Worm (Caenorhabditis elegans): ENCODE results near the gene srx-130.
A peak's percentile ranks its signal among the peaks of the same experiment; 100 is the strongest.

srx-130 gene

DNA sequence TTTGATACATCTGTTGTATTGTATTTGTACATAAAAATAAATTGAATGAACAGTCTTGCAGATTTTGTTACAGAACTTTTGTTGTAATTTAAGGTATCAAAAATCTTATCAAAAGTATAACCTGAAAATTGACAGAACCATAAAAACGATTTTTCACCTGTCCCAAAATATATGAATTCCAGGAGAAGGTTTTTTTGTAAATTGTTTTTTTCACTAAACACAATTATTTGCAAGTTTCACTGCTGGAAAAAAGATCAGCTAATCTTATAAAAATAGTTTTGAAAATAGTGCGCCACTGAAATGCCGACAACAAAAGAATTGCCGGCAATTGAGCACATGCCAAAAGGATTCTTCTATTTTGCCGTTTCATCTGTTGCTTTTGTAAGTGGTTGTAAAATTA is at the start of gene srx-130:
srx-130 (plus strand) TSS at position 301 of the 400 bp plus-strand sequence.
- no peak for TF ChIP-seq ama-1 (optimal IDR thresholded peaks at IDR 0.05)
- no peak for TF ChIP-seq nhr-20 (tag; optimal IDR thresholded peaks at IDR 0.05)
- TF ChIP-seq ets-5 (GFP tag; IDR thresholded peaks at IDR 0.05) = no peak
- no peak for TF ChIP-seq sup-37 (GFP tag; optimal IDR thresholded peaks at IDR 0.05)
- no peak for TF ChIP-seq tbx-2 (tag; optimal IDR thresholded peaks at IDR 0.05)
- TF ChIP-seq fkh-8 (tag; optimal IDR thresholded peaks at IDR 0.05) = no peak
- no peak for TF ChIP-seq blmp-1 (tag; optimal IDR thresholded peaks at IDR 0.05)
- no peak for TF ChIP-seq aly-2 (tag; optimal IDR thresholded peaks at IDR 0.05)
- TF ChIP-seq mef-2 (tag; optimal IDR thresholded peaks at IDR 0.05) = no peak

DNA sequence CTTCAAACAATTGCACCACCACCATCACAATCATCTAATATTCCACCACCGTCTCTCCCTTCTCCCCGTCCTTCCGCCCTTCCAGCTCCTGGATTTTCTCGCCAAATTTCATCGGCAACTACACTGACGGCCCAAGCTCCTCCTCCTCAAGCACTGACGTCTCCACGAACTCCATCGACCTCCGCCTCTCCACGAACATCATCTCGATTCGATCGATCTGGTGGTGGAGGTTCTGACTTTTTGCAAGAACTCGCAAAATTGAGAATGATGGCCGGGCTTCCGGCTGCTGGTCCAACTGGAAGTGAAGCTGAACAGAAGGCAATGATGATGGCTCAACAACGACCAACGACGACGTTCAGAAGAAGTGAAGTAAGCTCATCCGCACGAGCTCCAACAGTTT is 49.2 kb upstream of the srx-130 start:
- TF ChIP-seq pax-3 (tag; optimal IDR thresholded peaks at IDR 0.05) (no peak), snpc-4 (tag; optimal IDR thresholded peaks at IDR 0.05) (no peak), fkh-4 (tag; optimal IDR thresholded peaks at IDR 0.05; ENCODE audit: borderline replicate concordance) (no peak), egl-13 (tag; optimal IDR thresholded peaks at IDR 0.05) (no peak), ama-1 (optimal IDR thresholded peaks at IDR 0.05) (no peak), nhr-85 (tag) (no peak), mef-2 (tag; optimal IDR thresholded peaks at IDR 0.05) (no peak), fos-1 (tag; optimal IDR thresholded peaks at IDR 0.05) (no peak), snu-23 (GFP tag; optimal IDR thresholded peaks at IDR 0.05) (no peak), fkh-8 (tag; optimal IDR thresholded peaks at IDR 0.05) (no peak), aha-1 (tag; optimal IDR thresholded peaks at IDR 0.05) (no peak), elt-2 (tag; optimal IDR thresholded peaks at IDR 0.05) (no peak), pqm-1 (tag; optimal IDR thresholded peaks at IDR 0.05) (no peak), unc-98 (GFP tag; IDR thresholded peaks at IDR 0.05) (no peak), blmp-1 (tag; optimal IDR thresholded peaks at IDR 0.05) (no peak), jun-1 (tag; optimal IDR thresholded peaks at IDR 0.05) (no peak), Y116A8C.19 (tag; optimal IDR thresholded peaks at IDR 0.05; ENCODE audit: borderline replicate concordance) (no peak), isw-1 (GFP tag; IDR thresholded peaks at IDR 0.05) (no peak)

DNA sequence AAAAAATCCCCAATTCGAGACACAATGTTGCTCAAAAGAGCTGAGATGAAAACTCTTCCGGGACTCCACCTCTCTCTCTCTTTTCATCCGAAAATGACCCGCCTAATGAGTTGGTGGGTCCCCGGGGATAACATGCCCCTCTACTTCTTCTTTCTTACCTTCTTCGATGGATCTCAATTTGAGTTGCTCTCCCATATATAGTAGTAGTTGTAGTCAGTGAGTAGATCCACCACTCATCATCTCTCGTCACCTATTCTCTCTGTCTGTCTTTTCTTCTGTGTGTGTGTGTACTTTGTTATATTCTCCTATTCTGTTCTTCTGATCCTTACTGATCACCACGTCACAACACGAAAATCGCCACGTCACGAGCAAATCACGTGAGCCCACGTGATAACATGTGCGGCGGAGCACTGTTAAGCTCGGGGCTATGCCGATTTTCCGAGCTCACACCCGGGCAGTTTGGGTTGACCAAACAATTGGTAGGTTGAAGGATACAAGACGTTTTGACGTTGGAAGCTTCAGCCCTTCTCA is 46.9 kb upstream of the srx-130 start, which contains the start of gene twk-32:
twk-32 (plus strand) TSS at position 396 of the 531 bp plus-strand sequence.
- TF ChIP-seq ceh-90 (tag; optimal IDR thresholded peaks at IDR 0.05) (no peak), ceh-63 (GFP tag; optimal IDR thresholded peaks at IDR 0.05) (no peak), mdl-1 (tag; optimal IDR thresholded peaks at IDR 0.05) (no peak), nhr-85 (tag) (no peak), C34B4.2 (tag; optimal IDR thresholded peaks at IDR 0.05) (no peak), nhr-28 (tag; optimal IDR thresholded peaks at IDR 0.05) (no peak), snpc-4 (tag; optimal IDR thresholded peaks at IDR 0.05) (no peak), pax-3 (tag; optimal IDR thresholded peaks at IDR 0.05) (peak; percentile 48), ztf-11 (tag; optimal IDR thresholded peaks at IDR 0.05) (no peak), nhr-20 (tag; optimal IDR thresholded peaks at IDR 0.05) (peak; percentile 25), F16B12.6 (tag; optimal IDR thresholded peaks at IDR 0.05) (no peak), nhr-19 (GFP tag; conservative IDR thresholded peaks at IDR 0.05) (peak; percentile 29; the same call in 1 of the 2 replicates), nhr-71 (tag; optimal IDR thresholded peaks at IDR 0.05) (peak; percentile 23), dpl-1 (GFP tag; optimal IDR thresholded peaks at IDR 0.05) (no peak), isw-1 (GFP tag; IDR thresholded peaks at IDR 0.05) (no peak), zag-1 (tag; optimal IDR thresholded peaks at IDR 0.05) (no peak), lin-14 (GFP tag; optimal IDR thresholded peaks at IDR 0.05) (peak; percentile 17), dsc-1 (tag; optimal IDR thresholded peaks at IDR 0.05) (no peak), nhr-12 (tag; optimal IDR thresholded peaks at IDR 0.05) (no peak), tbx-2 (tag; optimal IDR thresholded peaks at IDR 0.05) (no peak), lin-35 (GFP tag; optimal IDR thresholded peaks at IDR 0.05) (no peak), nhr-90 (tag; optimal IDR thresholded peaks at IDR 0.05; ENCODE audit: poor library complexity) (no peak), lin-15B (tag; optimal IDR thresholded peaks at IDR 0.05) (no peak), snu-23 (GFP tag; optimal IDR thresholded peaks at IDR 0.05) (peak; percentile 2), sox-4 (tag; optimal IDR thresholded peaks at IDR 0.05) (no peak), pqm-1 (tag; optimal IDR thresholded peaks at IDR 0.05) (no peak), fos-1 (tag; optimal IDR thresholded peaks at IDR 0.05) (no peak), elt-3 (tag; optimal IDR thresholded peaks at IDR 0.05) (no peak), nhr-77 (tag; optimal IDR thresholded peaks at IDR 0.05) (no peak), blmp-1 (tag; optimal IDR thresholded peaks at IDR 0.05) (no peak), nhr-84 (tag; optimal IDR thresholded peaks at IDR 0.05) (no peak), sup-37 (GFP tag; optimal IDR thresholded peaks at IDR 0.05) (no peak), lir-3 (tag; optimal IDR thresholded peaks at IDR 0.05; ENCODE audit: poor library complexity) (peak; percentile 13), efl-1 (optimal IDR thresholded peaks at IDR 0.05) (no peak), efl-1 (GFP tag; optimal IDR thresholded peaks at IDR 0.05 in 1 of 2) (no peak), mab-9 (GFP tag; IDR thresholded peaks at IDR 0.05) (no peak), swsn-7 (tag; optimal IDR thresholded peaks at IDR 0.05) (no peak)

Measured in whole organism, L1 larva.